Worm (Caenorhabditis elegans) whole organism, midembryonic: ENCODE data around the gene W07G4.8.

Experiments
- T22C8.4 ChIP-seq: fragments of 200-800 bp; sonication (Bioruptor generic); IDR thresholded peaks from 2 replicates; pipeline ENCODE4 v1.3.6; 2022; ENCODE audit warnings: missing genetic modification characterization, missing compliant biosample characterization
- cog-1 ChIP-seq: sonication (generic microtip); optimal IDR thresholded peaks from 2 replicates; lab custom pipeline; 2016; ENCODE audit warnings: missing genetic modification characterization, missing compliant biosample characterization
- flt-1 ChIP-seq: fragments of 200-800 bp; sonication (Bioruptor generic); IDR thresholded peaks from 2 replicates; pipeline ENCODE4 v1.3.6; 2022; ENCODE audit warnings: missing genetic modification characterization, missing compliant biosample characterization
- klf-2 ChIP-seq: fragments of 200-800 bp; sonication (Bioruptor generic); conservative IDR thresholded peaks from 2 replicates; pipeline ENCODE4 v1.3.6; 2022; ENCODE audit warnings: missing genetic modification reagents, missing genetic modification characterization, missing compliant biosample characterization
- ref-1 ChIP-seq: fragments of 200-800 bp; sonication (Bioruptor generic); conservative IDR thresholded peaks from 2 replicates; pipeline ENCODE4 v1.3.6; 2022; ENCODE audit warnings: missing genetic modification reagents, missing genetic modification characterization, missing compliant biosample characterization
- tab-1 ChIP-seq: fragments of 200-800 bp; sonication (Bioruptor generic); IDR thresholded peaks from 2 replicates; pipeline ENCODE4 v1.3.6; 2022; ENCODE audit warnings: missing genetic modification characterization, missing compliant biosample characterization
- ztf-23 ChIP-seq: fragments of 200-800 bp; sonication (Bioruptor generic); IDR thresholded peaks from 2 replicates; pipeline ENCODE4 v1.3.6; 2022; ENCODE audit warnings: missing genetic modification reagents, missing genetic modification characterization, missing compliant biosample characterization
- ztf-29 ChIP-seq: fragments of 200-800 bp; sonication (Bioruptor generic); IDR thresholded peaks from 2 replicates; pipeline ENCODE4 v1.3.6; 2022; ENCODE audit warnings: missing genetic modification reagents, missing genetic modification characterization, missing compliant biosample characterization

DNA sequence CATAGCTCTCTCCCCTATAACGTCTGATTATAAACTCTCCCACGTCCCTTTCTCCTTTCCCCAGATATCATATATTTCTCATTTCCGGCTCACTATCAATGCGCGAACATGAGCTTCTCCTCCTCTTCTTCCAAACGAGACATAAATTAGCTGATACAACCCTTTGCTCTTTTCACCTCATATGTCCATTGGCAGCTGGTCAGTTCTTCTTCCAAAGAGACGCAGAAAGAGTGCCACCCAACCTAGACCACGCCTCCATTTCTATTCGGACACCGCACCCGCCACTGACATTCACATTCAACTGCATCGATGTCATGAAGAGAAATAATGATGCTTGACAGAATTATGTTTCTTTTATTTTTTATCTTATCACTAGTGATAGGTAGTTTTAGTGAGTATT lies 30.6 kb downstream of the W07G4.8 start, which contains the start of gene fmi-1:
- TF ChIP-seq cog-1 (tag; lab: Kevin White, UChicago) (no peak), T22C8.4 (no peak), ref-1 (no peak), klf-2 (GFP tag; lab: Robert Waterston, UW) (no peak), ztf-29 (GFP tag; lab: Robert Waterston, UW) (no peak; the same call in 1 of the 2 replicates), flt-1 (GFP tag; lab: Robert Waterston, UW) (no peak), tab-1 (GFP tag; lab: Robert Waterston, UW) (no peak), ztf-23 (GFP tag; lab: Robert Waterston, UW) (no peak)
